Worm (Caenorhabditis elegans) whole organism, L2 larva: ENCODE data around the gene prx-13.

Source experiments
- C34F6.9 ChIP-seq: fragments of 150-350 bp; optimal IDR thresholded peaks from 2 replicates; lab custom pipeline; 2014; ENCODE audit warnings: missing biosample characterization, missing genetic modification characterization
- F13H6.1 ChIP-seq: sonication (generic microtip); optimal IDR thresholded peaks from 2 replicates; lab custom pipeline; 2016; ENCODE audit warnings: missing genetic modification characterization, missing compliant biosample characterization
- R02D3.7 ChIP-seq: fragments of 150-350 bp; optimal IDR thresholded peaks from 2 replicates; lab custom pipeline; 2014; ENCODE audit warnings: missing biosample characterization, missing genetic modification characterization
- Y55F3AM.14 ChIP-seq: fragments of 200-800 bp; sonication (Bioruptor generic); optimal IDR thresholded peaks from 2 replicates; lab custom pipeline; 2018; ENCODE audit warnings: mild to moderate bottlenecking, missing genetic modification characterization, missing compliant biosample characterization
- ZK546.5 ChIP-seq: sonication (generic microtip); optimal IDR thresholded peaks from 2 replicates; lab custom pipeline; 2017; ENCODE audit warnings: missing biosample characterization, missing genetic modification characterization
- alr-1 ChIP-seq: fragments of 150-350 bp; optimal IDR thresholded peaks from 2 replicates; lab custom pipeline; 2014; ENCODE audit warnings: missing biosample characterization, missing genetic modification characterization
- aly-2 ChIP-seq: fragments of 150-350 bp; optimal IDR thresholded peaks from 2 replicates; lab custom pipeline; 2014; ENCODE audit warnings: missing biosample characterization, missing genetic modification characterization
- ama-1 ChIP-seq: fragments of 150-350 bp; optimal IDR thresholded peaks from 2 replicates; lab custom pipeline; 2018; ENCODE audit warnings: inconsistent platforms
- blmp-1 ChIP-seq: sonication (generic microtip); optimal IDR thresholded peaks from 2 replicates; lab custom pipeline; 2017; ENCODE audit warnings: missing genetic modification characterization, mild to moderate bottlenecking, missing compliant biosample characterization, antibody characterized with exemption, moderate library complexity; ENCODE audit not compliant: insufficient read depth
- ceh-16 ChIP-seq: fragments of 150-350 bp; optimal IDR thresholded peaks from 2 replicates; lab custom pipeline; 2014; ENCODE audit warnings: missing biosample characterization, missing genetic modification characterization
- ceh-82 ChIP-seq: fragments of 150-350 bp; optimal IDR thresholded peaks from 2 replicates; lab custom pipeline; 2014; ENCODE audit warnings: missing biosample characterization, missing genetic modification characterization
- crh-2 ChIP-seq: sonication (generic microtip); optimal IDR thresholded peaks from 2 replicates; lab custom pipeline; 2017; ENCODE audit warnings: missing biosample characterization, missing genetic modification characterization
- dmd-4 ChIP-seq: sonication (generic microtip); optimal IDR thresholded peaks from 2 replicates; lab custom pipeline; 2017; ENCODE audit warnings: missing biosample characterization, missing genetic modification characterization
- egl-27 ChIP-seq: sonication (generic microtip); optimal IDR thresholded peaks from 3 replicates; lab custom pipeline; 2017; ENCODE audit warnings: missing biosample characterization, missing genetic modification reagents, missing genetic modification characterization
- elt-1 ChIP-seq: fragments of 150-350 bp; optimal IDR thresholded peaks from 2 replicates; lab custom pipeline; 2014; ENCODE audit warnings: missing biosample characterization, missing genetic modification characterization
- elt-3 ChIP-seq: sonication (generic microtip); optimal IDR thresholded peaks from 2 replicates; lab custom pipeline; 2017; ENCODE audit warnings: missing biosample characterization, missing genetic modification characterization
- fos-1 ChIP-seq: fragments of 150-350 bp; optimal IDR thresholded peaks from 2 replicates; lab custom pipeline; 2014; ENCODE audit warnings: missing biosample characterization, missing genetic modification characterization
- gmeb-1 ChIP-seq: fragments of 150-350 bp; optimal IDR thresholded peaks from 2 replicates; lab custom pipeline; 2014; ENCODE audit warnings: missing biosample characterization, missing genetic modification characterization
- lin-11 ChIP-seq: fragments of 150-350 bp; sonication (generic microtip); optimal IDR thresholded peaks from 2 replicates; lab custom pipeline; 2014; ENCODE audit warnings: missing biosample characterization, missing genetic modification characterization, inconsistent platforms, mixed read lengths
- lin-13 ChIP-seq: fragments of 150-350 bp; optimal IDR thresholded peaks from 2 replicates; lab custom pipeline; 2014; ENCODE audit warnings: missing biosample characterization, missing genetic modification reagents, missing genetic modification characterization
- lin-39 ChIP-seq: fragments of 150-350 bp; optimal IDR thresholded peaks from 2 replicates; lab custom pipeline; 2014; ENCODE audit warnings: missing biosample characterization, missing genetic modification reagents, missing genetic modification characterization
- lsy-2 ChIP-seq, 2 experiments: fragments of 150-350 bp in 1 of 2; sonication (generic microtip) in 1 of 2; optimal IDR thresholded peaks; 2 replicates each; lab custom pipeline; 2014 to 2017; ENCODE audit warnings: missing biosample characterization in 2 of 2, missing genetic modification characterization in 2 of 2
- mab-5 ChIP-seq: fragments of 150-350 bp; optimal IDR thresholded peaks from 2 replicates; lab custom pipeline; 2014; ENCODE audit warnings: missing biosample characterization, missing genetic modification characterization
- mbf-1 ChIP-seq: sonication (generic microtip); optimal IDR thresholded peaks from 2 replicates; lab custom pipeline; 2017; ENCODE audit warnings: missing biosample characterization, missing genetic modification characterization
- mdl-1 ChIP-seq, 2 experiments: fragments of 150-350 bp in 1 of 2; sonication (generic microtip) in 1 of 2; optimal IDR thresholded peaks; 2 replicates each; lab custom pipeline; 2017; ENCODE audit warnings: missing biosample characterization in 2 of 2, missing genetic modification characterization in 2 of 2
- nhr-10 ChIP-seq: sonication (generic microtip); optimal IDR thresholded peaks from 2 replicates; lab custom pipeline; 2017; ENCODE audit warnings: missing biosample characterization, missing genetic modification characterization
- nhr-11 ChIP-seq: fragments of 150-350 bp; optimal IDR thresholded peaks from 2 replicates; lab custom pipeline; 2014; ENCODE audit warnings: missing biosample characterization, missing genetic modification characterization
- nhr-12 ChIP-seq: fragments of 150-350 bp; optimal IDR thresholded peaks from 2 replicates; lab custom pipeline; 2014; ENCODE audit warnings: missing biosample characterization, missing genetic modification characterization
- nhr-129 ChIP-seq: fragments of 150-350 bp; optimal IDR thresholded peaks from 2 replicates; lab custom pipeline; 2014; ENCODE audit warnings: missing biosample characterization, missing genetic modification characterization
- nhr-21 ChIP-seq: fragments of 150-350 bp; optimal IDR thresholded peaks from 2 replicates; lab custom pipeline; 2014; ENCODE audit warnings: missing biosample characterization, missing genetic modification characterization
- nhr-23 ChIP-seq: fragments of 150-350 bp; optimal IDR thresholded peaks from 2 replicates; lab custom pipeline; 2014; ENCODE audit warnings: missing biosample characterization, missing genetic modification reagents, missing genetic modification characterization
- nhr-237 ChIP-seq: fragments of 150-350 bp; optimal IDR thresholded peaks from 2 replicates; lab custom pipeline; 2014; ENCODE audit warnings: missing biosample characterization, missing genetic modification characterization
- nhr-25 ChIP-seq: fragments of 150-350 bp; sonication (generic microtip); optimal IDR thresholded peaks from 3 replicates; lab custom pipeline; 2014; ENCODE audit warnings: missing biosample characterization, missing genetic modification characterization
- nhr-6 ChIP-seq: fragments of 150-350 bp; optimal IDR thresholded peaks from 2 replicates; lab custom pipeline; 2014; ENCODE audit warnings: missing biosample characterization, missing genetic modification characterization
- nhr-77 ChIP-seq: fragments of 150-350 bp; optimal IDR thresholded peaks from 2 replicates; lab custom pipeline; 2014; ENCODE audit warnings: missing biosample characterization, missing genetic modification characterization
- peb-1 ChIP-seq: fragments of 150-350 bp; optimal IDR thresholded peaks from 2 replicates; lab custom pipeline; 2014; ENCODE audit warnings: missing biosample characterization, missing genetic modification characterization
- sem-4 ChIP-seq: fragments of 150-350 bp; optimal IDR thresholded peaks from 2 replicates; lab custom pipeline; 2014; ENCODE audit warnings: missing biosample characterization, missing genetic modification reagents, missing genetic modification characterization
- skn-1 ChIP-seq: sonication (generic microtip); optimal IDR thresholded peaks from 2 replicates; lab custom pipeline; 2017; ENCODE audit warnings: missing biosample characterization, missing genetic modification characterization
- sma-3 ChIP-seq: sonication (generic microtip); optimal IDR thresholded peaks from 2 replicates; lab custom pipeline; 2016; ENCODE audit warnings: missing genetic modification reagents, missing genetic modification characterization, missing compliant biosample characterization
- sma-9 ChIP-seq, 2 experiments: fragments of 150-350 bp in 1 of 2; sonication (generic microtip) in 1 of 2; optimal IDR thresholded peaks; 2 replicates each; lab custom pipeline; 2014 to 2016; ENCODE audit warnings: missing genetic modification characterization in 2 of 2, mild to moderate bottlenecking in 1 of 2, missing biosample characterization in 1 of 2, missing compliant biosample characterization in 1 of 2, missing genetic modification reagents in 1 of 2, moderate library complexity in 1 of 2
- snpc-4 ChIP-seq: fragments of 150-350 bp; optimal IDR thresholded peaks from 2 replicates; lab custom pipeline; 2014; ENCODE audit warnings: missing biosample characterization, missing genetic modification characterization
- unc-39 ChIP-seq: fragments of 150-350 bp; optimal IDR thresholded peaks from 2 replicates; lab custom pipeline; 2014; ENCODE audit warnings: missing biosample characterization, missing genetic modification characterization
- unc-55 ChIP-seq: fragments of 150-350 bp; sonication (generic microtip); optimal IDR thresholded peaks from 3 replicates; lab custom pipeline; 2014; ENCODE audit warnings: missing biosample characterization, missing genetic modification reagents, missing genetic modification characterization
- unc-62 ChIP-seq: fragments of 150-350 bp; optimal IDR thresholded peaks from 2 replicates; lab custom pipeline; 2014; ENCODE audit warnings: missing biosample characterization, missing genetic modification reagents, missing genetic modification characterization
- zag-1 ChIP-seq: fragments of 150-350 bp; optimal IDR thresholded peaks from 2 replicates; lab custom pipeline; 2014; ENCODE audit warnings: missing biosample characterization, missing genetic modification characterization
- ztf-1 ChIP-seq: fragments of 200-800 bp; sonication (Bioruptor generic); conservative IDR thresholded peaks from 2 replicates; pipeline ENCODE4 v1.3.6; 2022; ENCODE audit warnings: missing genetic modification characterization, missing compliant biosample characterization
- ztf-11 ChIP-seq: sonication (generic microtip); optimal IDR thresholded peaks from 2 replicates; lab custom pipeline; 2017; ENCODE audit warnings: missing biosample characterization, missing genetic modification characterization
- ztf-4 ChIP-seq: fragments of 150-350 bp; optimal IDR thresholded peaks from 2 replicates; lab custom pipeline; 2014; ENCODE audit warnings: missing biosample characterization, missing genetic modification characterization

The prx-13 gene

ce11 chrII:7255614-7256162, 3.9 kb upstream of the prx-13 start, which contains the start of gene F32A5.8:
TSS of gene F32A5.8 (plus strand) at chrII:7256112.
- TF ChIP-seq gmeb-1 (tag; lab: Kevin White, UChicago) = peak; percentile 17
- no peak for TF ChIP-seq nhr-237
- TF ChIP-seq nhr-25 (tag; lab: Kevin White, UChicago) = peak; percentile 32
- no peak for TF ChIP-seq C34F6.9 (tag; lab: Kevin White, UChicago)
- TF ChIP-seq ztf-11 (tag; lab: Kevin White, UChicago) = no peak
- no peak for TF ChIP-seq F13H6.1 (tag; lab: Kevin White, UChicago)
- no peak for TF ChIP-seq lin-39 (tag; lab: Kevin White, UChicago)
- no peak for TF ChIP-seq nhr-6 (tag; lab: Kevin White, UChicago)
- TF ChIP-seq ceh-16 (tag; lab: Kevin White, UChicago) = no peak
- no peak for TF ChIP-seq skn-1 (tag; lab: Kevin White, UChicago)
- no peak for TF ChIP-seq nhr-10 (tag; lab: Kevin White, UChicago)
- TF ChIP-seq blmp-1 (tag; lab: Kevin White, UChicago) = no peak
- no peak for TF ChIP-seq aly-2 (tag; lab: Kevin White, UChicago)
- no peak for TF ChIP-seq snpc-4 (tag; lab: Kevin White, UChicago)
- TF ChIP-seq ceh-82 = no peak
- TF ChIP-seq peb-1 = no peak
- no peak for TF ChIP-seq mbf-1 (tag; lab: Kevin White, UChicago)
- TF ChIP-seq sma-9 (GFP tag; optimal IDR thresholded peaks at IDR 0.05; lab: Kevin White, UChicago) = peak; percentile 21
- TF ChIP-seq sma-9 (tag; optimal IDR thresholded peaks at IDR 0.05; lab: Kevin White, UChicago) = no peak
- no peak for TF ChIP-seq dmd-4 (tag; lab: Kevin White, UChicago)
- TF ChIP-seq ZK546.5 (tag; lab: Kevin White, UChicago) = no peak
- no peak for TF ChIP-seq lin-11 (tag; lab: Kevin White, UChicago)
- TF ChIP-seq nhr-12 (tag; lab: Kevin White, UChicago) = no peak
- no peak for TF ChIP-seq ztf-1 (GFP tag; lab: Robert Waterston, UW)
- no peak for TF ChIP-seq elt-3 (tag; lab: Kevin White, UChicago)
- no peak for TF ChIP-seq egl-27 (tag; lab: Kevin White, UChicago)
- no peak for TF ChIP-seq nhr-129 (tag; lab: Kevin White, UChicago)
- no peak for TF ChIP-seq nhr-21
- no peak for TF ChIP-seq nhr-11 (tag; lab: Kevin White, UChicago)
- no peak for TF ChIP-seq ama-1 (lab: Kevin White, UChicago)
- no peak for TF ChIP-seq nhr-77 (tag; lab: Kevin White, UChicago)
- no peak for TF ChIP-seq alr-1 (tag; lab: Kevin White, UChicago)
- peak; percentile 9 for TF ChIP-seq sma-3 (GFP tag; lab: Kevin White, UChicago)
- TF ChIP-seq mdl-1 (tag; optimal IDR thresholded peaks at IDR 0.05; lab: Kevin White, UChicago) = no peak
- no peak for TF ChIP-seq Y55F3AM.14 (GFP tag; lab: Kevin White, UChicago)
- TF ChIP-seq ztf-4 (tag; lab: Kevin White, UChicago) = no peak
- TF ChIP-seq unc-55 (GFP tag; lab: Kevin White, UChicago) = no peak
- peak; percentile 94 for TF ChIP-seq fos-1 (tag; lab: Kevin White, UChicago)
- no peak for TF ChIP-seq zag-1 (tag; lab: Kevin White, UChicago)
- TF ChIP-seq lsy-2 (tag; optimal IDR thresholded peaks at IDR 0.05; lab: Kevin White, UChicago) = peak in 1 of 2 experiments; percentile 8
- no peak for TF ChIP-seq sem-4 (tag; lab: Kevin White, UChicago)
- no peak for TF ChIP-seq elt-1 (tag; lab: Kevin White, UChicago)
- no peak for TF ChIP-seq nhr-23
- no peak for TF ChIP-seq unc-39 (tag; lab: Kevin White, UChicago)
- TF ChIP-seq unc-62 (GFP tag; lab: Kevin White, UChicago) = no peak
- no peak for TF ChIP-seq mab-5
- peak; percentile 7 for TF ChIP-seq crh-2 (tag; lab: Kevin White, UChicago)
- TF ChIP-seq R02D3.7 = no peak
- TF ChIP-seq lin-13 (GFP tag; lab: Kevin White, UChicago) = no peak
